Worm (Caenorhabditis elegans) whole organism, L4/young adult: ENCODE data around the gene F07G11.1.

Source experiments
- dao-5 ChIP-seq: sonication (generic microtip); optimal IDR thresholded peaks from 2 replicates; lab custom pipeline; 2016; ENCODE audit warnings: missing genotype, missing genetic modification characterization, moderate library complexity, missing compliant biosample characterization
- him-1 ChIP-seq: sonication (generic microtip); optimal IDR thresholded peaks from 2 replicates; lab custom pipeline; 2016; ENCODE audit warnings: missing genotype, missing genetic modification reagents, missing genetic modification characterization, missing compliant biosample characterization

ce11 chrV:7353602-7354001 is 46.4 kb downstream of the F07G11.1 start:
- no peak for TF ChIP-seq dao-5 (tag; lab: Kevin White, UChicago)
- TF ChIP-seq him-1: no peak
